Worm (Caenorhabditis elegans) whole organism, L2 larva: ENCODE measurements around the gene R04F11.3.

Experiments used
- ceh-82 ChIP-seq: fragments of 150-350 bp; optimal IDR thresholded peaks from 2 replicates; lab custom pipeline; 2014; ENCODE audit warnings: missing biosample characterization, missing genetic modification characterization
- dmd-4 ChIP-seq: sonication (generic microtip); optimal IDR thresholded peaks from 2 replicates; lab custom pipeline; 2017; ENCODE audit warnings: missing biosample characterization, missing genetic modification characterization
- skn-1 ChIP-seq: sonication (generic microtip); optimal IDR thresholded peaks from 2 replicates; lab custom pipeline; 2017; ENCODE audit warnings: missing biosample characterization, missing genetic modification characterization

DNA sequence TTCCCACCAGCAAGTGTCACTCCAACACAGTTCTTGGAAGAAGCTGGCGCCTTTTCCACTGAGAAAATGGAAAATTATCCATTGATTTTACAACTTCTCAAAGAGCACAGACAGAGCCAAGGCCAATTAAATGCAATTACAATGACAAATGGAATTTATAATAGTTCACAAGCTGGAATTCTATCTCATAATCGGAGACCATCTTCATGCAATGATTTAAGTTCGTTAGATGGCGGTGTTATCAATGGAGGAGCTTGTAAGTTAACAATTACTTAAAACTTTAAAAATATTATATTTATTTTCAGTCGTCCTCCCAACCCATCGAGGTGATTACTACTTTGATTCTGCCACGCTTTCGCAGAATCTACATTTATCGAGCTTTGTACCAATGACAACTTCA is 11.3 kb downstream of the R04F11.3 start:
- TF ChIP-seq ceh-82: no peak
- TF ChIP-seq skn-1: no peak
- no peak for TF ChIP-seq dmd-4 (tag; lab: Kevin White, UChicago)
